Worm (Caenorhabditis elegans): ENCODE measurements around the gene lin-14.

ce11 chrX:11477748-11478147 lies 12.4 kb downstream of the lin-14 start:
- TF ChIP-seq him-1 (tag; optimal IDR thresholded peaks at IDR 0.05), result no peak
- TF ChIP-seq dao-5 (tag; optimal IDR thresholded peaks at IDR 0.05), result no peak
- TF ChIP-seq W03F9.2 (tag; optimal IDR thresholded peaks at IDR 0.05), result no peak
